Worm (Caenorhabditis elegans) whole organism, L4/young adult: ENCODE results near the gene emre-1.

Experiments
- W03F9.2 ChIP-seq: fragments of 150-350 bp; optimal IDR thresholded peaks from 2 replicates; lab custom pipeline; 2014; ENCODE audit warnings: missing biosample characterization, missing genetic modification characterization
- dao-5 ChIP-seq: sonication (generic microtip); optimal IDR thresholded peaks from 2 replicates; lab custom pipeline; 2016; ENCODE audit warnings: missing genotype, missing genetic modification characterization, moderate library complexity, missing compliant biosample characterization
- him-1 ChIP-seq: sonication (generic microtip); optimal IDR thresholded peaks from 2 replicates; lab custom pipeline; 2016; ENCODE audit warnings: missing genotype, missing genetic modification reagents, missing genetic modification characterization, missing compliant biosample characterization

emre-1 gene

ce11 chrX:14979388-14979787, at the start of gene emre-1:
Gene emre-1 (plus strand): TSS chrX:14979688.
- TF ChIP-seq dao-5 (no peak), W03F9.2 (tag; lab: Kevin White, UChicago) (no peak), him-1 (tag; lab: Kevin White, UChicago) (no peak)

DNA sequence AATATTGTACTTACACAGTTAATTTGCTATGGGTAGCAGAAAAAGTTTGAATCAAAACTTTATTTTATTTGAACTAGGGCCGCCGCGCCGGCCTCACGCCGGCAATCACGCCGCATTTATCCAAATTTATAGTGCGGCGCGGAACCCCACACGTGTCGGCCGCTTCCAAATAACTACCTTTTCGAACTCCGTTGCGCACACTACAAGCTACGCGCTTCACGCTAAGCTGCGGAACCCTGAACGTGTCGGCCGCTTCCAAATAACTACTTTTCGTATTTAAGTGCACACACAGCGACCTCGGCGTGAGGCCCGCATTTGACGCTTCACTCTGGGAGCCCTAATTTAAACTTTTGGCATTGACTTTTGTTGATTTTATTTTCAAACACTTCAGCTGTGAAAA, 48.0 kb upstream of the emre-1 start:
- no peak for TF ChIP-seq him-1 (tag; lab: Kevin White, UChicago)

- TF ChIP-seq dao-5 (no peak), W03F9.2 (tag; lab: Kevin White, UChicago) (no peak), him-1 (tag; lab: Kevin White, UChicago) (no peak)
Measured at ce11 chrX:14938188-14938587, 41.3 kb upstream of the emre-1 start.

DNA sequence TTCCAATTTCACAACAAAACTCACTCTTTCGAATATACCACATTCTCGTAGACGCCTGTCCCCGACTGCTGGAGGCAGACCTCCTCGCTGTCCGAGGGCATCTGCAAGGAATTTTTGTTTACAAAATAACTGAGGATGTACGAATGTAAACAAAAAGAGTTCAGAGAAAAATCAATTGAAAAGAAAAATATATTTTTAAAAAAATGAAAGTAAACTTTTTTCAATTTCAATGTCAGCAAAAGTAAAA, 33.3 kb upstream of the emre-1 start, which contains the start of gene mrp-5:
mrp-5 (minus strand) TSS at position 101 of the 247 bp plus-strand sequence.
- TF ChIP-seq him-1 (tag; lab: Kevin White, UChicago) (no peak), dao-5 (no peak), W03F9.2 (tag; lab: Kevin White, UChicago) (no peak)

ce11 chrX:14946464-14947354, 32.8 kb upstream of the emre-1 start:
- TF ChIP-seq dao-5 = no peak
- no peak for TF ChIP-seq him-1 (tag; lab: Kevin White, UChicago)
- no peak for TF ChIP-seq W03F9.2 (tag; lab: Kevin White, UChicago)

ce11 chrX:14947355-14947668, 32.2 kb upstream of the emre-1 start:
- TF ChIP-seq him-1 (tag; lab: Kevin White, UChicago) = no peak
- TF ChIP-seq dao-5 = no peak
- TF ChIP-seq W03F9.2 (tag; lab: Kevin White, UChicago) = no peak

DNA sequence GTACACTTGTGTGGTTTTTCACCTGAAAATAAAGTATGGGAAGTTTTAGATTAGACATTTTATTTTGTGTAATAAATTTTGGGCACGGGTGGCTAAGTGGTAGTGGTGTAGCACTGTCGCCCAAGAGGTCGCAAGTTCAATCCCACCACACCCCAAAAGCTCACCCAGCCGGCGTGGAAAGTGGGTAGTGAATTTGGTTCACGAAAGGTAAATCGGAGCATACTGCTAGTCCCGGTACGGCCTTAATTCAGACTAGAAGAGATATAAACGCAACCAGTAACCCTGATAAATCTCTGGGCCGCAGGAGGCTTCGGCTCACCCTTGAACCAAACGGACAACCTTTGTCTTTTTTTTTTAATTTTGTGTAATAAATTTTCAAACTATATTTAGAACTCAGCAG, 27.7 kb upstream of the emre-1 start:
- TF ChIP-seq dao-5 = no peak

DNA sequence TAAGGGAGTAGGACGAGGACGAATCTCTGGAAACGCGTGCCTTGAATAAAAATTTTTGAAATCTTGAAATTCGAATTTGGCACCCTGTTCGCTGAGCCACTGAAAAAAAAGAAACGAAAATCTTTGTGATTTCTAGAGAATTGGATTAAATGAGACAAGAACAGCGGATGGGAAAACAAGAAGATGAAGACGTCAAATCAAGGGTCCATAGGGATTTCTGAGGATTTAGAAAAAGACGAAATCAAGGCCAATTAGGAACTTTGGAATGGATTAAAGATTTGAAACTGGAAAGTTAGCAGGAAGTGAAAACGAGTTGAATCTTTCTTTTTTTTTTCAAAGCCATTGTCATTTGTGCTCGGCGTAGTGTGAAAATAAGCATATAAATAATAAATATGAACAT, 24.9 kb upstream of the emre-1 start, which contains the start of gene pag-3:
pag-3 (minus strand) TSS at position 101 of the 400 bp plus-strand sequence.
- no peak for TF ChIP-seq dao-5
- no peak for TF ChIP-seq him-1 (tag; lab: Kevin White, UChicago)

DNA sequence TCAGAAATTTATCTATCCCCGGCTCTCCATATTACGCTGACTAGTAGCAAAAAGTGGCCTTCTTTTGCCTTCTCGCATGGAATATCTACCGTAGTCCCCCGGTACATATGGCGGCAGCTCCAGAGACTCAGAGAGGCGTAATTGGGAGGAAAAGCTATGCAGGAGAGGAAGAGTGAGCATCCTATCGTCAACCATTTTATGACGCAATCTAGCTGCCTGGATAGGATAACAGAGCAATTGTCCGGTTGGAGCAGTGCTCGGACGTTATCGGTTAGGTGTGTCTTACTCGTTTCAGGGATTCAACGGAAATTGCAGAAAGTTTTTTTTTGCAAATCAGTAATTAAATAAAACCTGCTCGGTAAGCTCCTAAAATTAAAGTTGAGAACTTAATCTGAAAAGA, 22.3 kb upstream of the emre-1 start:
- TF ChIP-seq W03F9.2 (tag; lab: Kevin White, UChicago) (no peak), him-1 (tag; lab: Kevin White, UChicago) (no peak), dao-5 (no peak)

- no peak for TF ChIP-seq W03F9.2 (tag; lab: Kevin White, UChicago)
Measured at ce11 chrX:14958401-14958800, 21.1 kb upstream of the emre-1 start.

- TF ChIP-seq dao-5 (no peak), W03F9.2 (tag; lab: Kevin White, UChicago) (no peak), him-1 (tag; lab: Kevin White, UChicago) (no peak)
Measured at ce11 chrX:14959393-14960073, 20.0 kb upstream of the emre-1 start.

DNA sequence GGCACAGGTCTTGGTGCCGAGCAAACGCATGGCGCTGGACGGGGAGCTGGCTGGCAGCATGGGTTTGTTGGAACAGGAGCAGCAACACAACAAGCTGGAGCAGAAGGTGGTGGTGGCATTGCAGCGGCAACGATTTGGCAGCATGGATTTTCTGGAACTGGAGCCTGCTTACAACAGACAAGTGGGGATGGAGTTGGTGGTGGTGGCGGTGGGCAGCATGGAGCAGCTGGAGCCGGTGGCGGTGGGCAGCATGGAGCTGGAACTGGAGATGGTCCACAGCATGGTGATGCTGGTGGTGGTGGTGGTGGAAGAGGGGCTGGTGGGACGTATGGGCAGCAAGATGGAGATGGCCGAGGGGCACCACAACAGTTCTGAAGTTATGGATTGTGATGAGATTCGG, 18.6 kb upstream of the emre-1 start:
- no peak for TF ChIP-seq dao-5
- TF ChIP-seq W03F9.2 (tag; lab: Kevin White, UChicago) = no peak
- no peak for TF ChIP-seq him-1 (tag; lab: Kevin White, UChicago)

DNA sequence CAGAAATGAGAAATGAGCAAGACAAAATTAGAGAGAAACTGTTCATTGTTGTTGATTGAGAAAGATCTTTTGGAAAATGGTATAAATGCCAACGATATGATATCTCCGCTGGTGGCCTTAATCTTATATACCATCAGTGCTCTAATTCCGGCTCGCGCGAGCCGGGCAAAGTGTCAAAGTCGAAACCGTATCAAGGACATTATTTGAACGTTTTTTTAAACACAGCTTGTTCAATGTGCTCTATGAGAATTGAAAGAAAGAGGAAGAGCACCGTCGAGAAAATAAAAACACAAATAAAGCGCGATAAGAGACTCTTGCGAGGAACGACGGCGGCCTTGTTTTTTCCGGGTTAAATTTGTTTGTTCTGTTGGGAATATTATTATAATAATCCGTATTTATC, 18.0 kb upstream of the emre-1 start, which contains the start of gene idpp-3:
idpp-3 (minus strand) TSS at position 101 of the 400 bp plus-strand sequence.
- TF ChIP-seq W03F9.2 (tag; lab: Kevin White, UChicago) (no peak), him-1 (tag; lab: Kevin White, UChicago) (no peak), dao-5 (no peak)

- TF ChIP-seq W03F9.2 (tag; lab: Kevin White, UChicago) (no peak), him-1 (tag; lab: Kevin White, UChicago) (no peak), dao-5 (no peak)
Measured at ce11 chrX:14962456-14962855, 17.0 kb upstream of the emre-1 start, which contains the start of gene rgs-10. Gene rgs-10 (plus strand): TSS chrX:14962756.

ce11 chrX:14964253-14964652, 15.2 kb upstream of the emre-1 start, which contains the start of gene rgs-11:
Gene rgs-11 (plus strand): TSS chrX:14964553.
- TF ChIP-seq W03F9.2 (tag; lab: Kevin White, UChicago) (no peak), dao-5 (no peak), him-1 (tag; lab: Kevin White, UChicago) (no peak)
